Worm (Caenorhabditis elegans) whole organism, L2 larva: ENCODE data around the gene csa-1.

Source experiments
- C34F6.9 ChIP-seq: fragments of 150-350 bp; optimal IDR thresholded peaks from 2 replicates; lab custom pipeline; 2014; ENCODE audit warnings: missing biosample characterization, missing genetic modification characterization
- ZK546.5 ChIP-seq: sonication (generic microtip); optimal IDR thresholded peaks from 2 replicates; lab custom pipeline; 2017; ENCODE audit warnings: missing biosample characterization, missing genetic modification characterization
- alr-1 ChIP-seq: fragments of 150-350 bp; optimal IDR thresholded peaks from 2 replicates; lab custom pipeline; 2014; ENCODE audit warnings: missing biosample characterization, missing genetic modification characterization
- aly-2 ChIP-seq: fragments of 150-350 bp; optimal IDR thresholded peaks from 2 replicates; lab custom pipeline; 2014; ENCODE audit warnings: missing biosample characterization, missing genetic modification characterization
- blmp-1 ChIP-seq: sonication (generic microtip); optimal IDR thresholded peaks from 2 replicates; lab custom pipeline; 2017; ENCODE audit warnings: missing genetic modification characterization, mild to moderate bottlenecking, missing compliant biosample characterization, antibody characterized with exemption, moderate library complexity; ENCODE audit not compliant: insufficient read depth
- crh-2 ChIP-seq: sonication (generic microtip); optimal IDR thresholded peaks from 2 replicates; lab custom pipeline; 2017; ENCODE audit warnings: missing biosample characterization, missing genetic modification characterization
- dmd-4 ChIP-seq: sonication (generic microtip); optimal IDR thresholded peaks from 2 replicates; lab custom pipeline; 2017; ENCODE audit warnings: missing biosample characterization, missing genetic modification characterization
- elt-1 ChIP-seq: fragments of 150-350 bp; optimal IDR thresholded peaks from 2 replicates; lab custom pipeline; 2014; ENCODE audit warnings: missing biosample characterization, missing genetic modification characterization
- fos-1 ChIP-seq: fragments of 150-350 bp; optimal IDR thresholded peaks from 2 replicates; lab custom pipeline; 2014; ENCODE audit warnings: missing biosample characterization, missing genetic modification characterization
- gmeb-1 ChIP-seq: fragments of 150-350 bp; optimal IDR thresholded peaks from 2 replicates; lab custom pipeline; 2014; ENCODE audit warnings: missing biosample characterization, missing genetic modification characterization
- lin-13 ChIP-seq: fragments of 150-350 bp; optimal IDR thresholded peaks from 2 replicates; lab custom pipeline; 2014; ENCODE audit warnings: missing biosample characterization, missing genetic modification reagents, missing genetic modification characterization
- lin-39 ChIP-seq: fragments of 150-350 bp; optimal IDR thresholded peaks from 2 replicates; lab custom pipeline; 2014; ENCODE audit warnings: missing biosample characterization, missing genetic modification reagents, missing genetic modification characterization
- lsy-2 ChIP-seq, 2 experiments: fragments of 150-350 bp in 1 of 2; sonication (generic microtip) in 1 of 2; optimal IDR thresholded peaks; 2 replicates each; lab custom pipeline; 2014 to 2017; ENCODE audit warnings: missing biosample characterization in 2 of 2, missing genetic modification characterization in 2 of 2
- nhr-11 ChIP-seq: fragments of 150-350 bp; optimal IDR thresholded peaks from 2 replicates; lab custom pipeline; 2014; ENCODE audit warnings: missing biosample characterization, missing genetic modification characterization
- nhr-12 ChIP-seq: fragments of 150-350 bp; optimal IDR thresholded peaks from 2 replicates; lab custom pipeline; 2014; ENCODE audit warnings: missing biosample characterization, missing genetic modification characterization
- nhr-129 ChIP-seq: fragments of 150-350 bp; optimal IDR thresholded peaks from 2 replicates; lab custom pipeline; 2014; ENCODE audit warnings: missing biosample characterization, missing genetic modification characterization
- nhr-237 ChIP-seq: fragments of 150-350 bp; optimal IDR thresholded peaks from 2 replicates; lab custom pipeline; 2014; ENCODE audit warnings: missing biosample characterization, missing genetic modification characterization
- nhr-77 ChIP-seq: fragments of 150-350 bp; optimal IDR thresholded peaks from 2 replicates; lab custom pipeline; 2014; ENCODE audit warnings: missing biosample characterization, missing genetic modification characterization
- peb-1 ChIP-seq: fragments of 150-350 bp; optimal IDR thresholded peaks from 2 replicates; lab custom pipeline; 2014; ENCODE audit warnings: missing biosample characterization, missing genetic modification characterization
- unc-55 ChIP-seq: fragments of 150-350 bp; sonication (generic microtip); optimal IDR thresholded peaks from 3 replicates; lab custom pipeline; 2014; ENCODE audit warnings: missing biosample characterization, missing genetic modification reagents, missing genetic modification characterization
- zag-1 ChIP-seq: fragments of 150-350 bp; optimal IDR thresholded peaks from 2 replicates; lab custom pipeline; 2014; ENCODE audit warnings: missing biosample characterization, missing genetic modification characterization
- ztf-1 ChIP-seq: fragments of 200-800 bp; sonication (Bioruptor generic); conservative IDR thresholded peaks from 2 replicates; pipeline ENCODE4 v1.3.6; 2022; ENCODE audit warnings: missing genetic modification characterization, missing compliant biosample characterization
- ztf-11 ChIP-seq: sonication (generic microtip); optimal IDR thresholded peaks from 2 replicates; lab custom pipeline; 2017; ENCODE audit warnings: missing biosample characterization, missing genetic modification characterization
- ztf-4 ChIP-seq: fragments of 150-350 bp; optimal IDR thresholded peaks from 2 replicates; lab custom pipeline; 2014; ENCODE audit warnings: missing biosample characterization, missing genetic modification characterization

Gene csa-1

DNA sequence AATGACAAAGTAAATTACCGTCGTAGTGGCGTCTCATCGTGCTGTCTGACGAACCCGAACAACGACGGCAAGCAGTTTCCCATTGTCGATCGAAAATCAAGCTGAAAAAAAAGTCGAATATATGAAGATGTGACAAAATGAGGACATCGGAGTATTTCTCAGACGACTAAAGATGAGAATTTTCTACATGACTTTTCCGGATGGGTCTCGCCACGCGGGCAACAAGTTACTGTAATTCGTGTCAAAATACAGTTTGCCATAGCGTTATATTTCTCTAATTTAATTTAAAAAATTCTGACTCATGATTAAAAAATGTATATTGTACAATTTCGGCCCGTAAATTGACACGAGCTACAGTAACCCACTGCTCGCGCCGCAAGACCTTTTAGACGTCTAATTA is 46.6 kb downstream of the csa-1 start, which contains the start of gene C01G6.4:
TSS of gene C01G6.4 (minus strand) at position 101 of the 400 bp plus-strand sequence.
- TF ChIP-seq ztf-4 (tag; lab: Kevin White, UChicago) (no peak), C34F6.9 (tag; lab: Kevin White, UChicago) (no peak), lsy-2 (tag; optimal IDR thresholded peaks at IDR 0.05; lab: Kevin White, UChicago) (no peak), nhr-11 (no peak), gmeb-1 (tag; lab: Kevin White, UChicago) (no peak), nhr-237 (tag; lab: Kevin White, UChicago) (no peak), ZK546.5 (no peak), fos-1 (tag; lab: Kevin White, UChicago) (no peak), dmd-4 (no peak), elt-1 (tag; lab: Kevin White, UChicago) (no peak), ztf-11 (no peak)

DNA sequence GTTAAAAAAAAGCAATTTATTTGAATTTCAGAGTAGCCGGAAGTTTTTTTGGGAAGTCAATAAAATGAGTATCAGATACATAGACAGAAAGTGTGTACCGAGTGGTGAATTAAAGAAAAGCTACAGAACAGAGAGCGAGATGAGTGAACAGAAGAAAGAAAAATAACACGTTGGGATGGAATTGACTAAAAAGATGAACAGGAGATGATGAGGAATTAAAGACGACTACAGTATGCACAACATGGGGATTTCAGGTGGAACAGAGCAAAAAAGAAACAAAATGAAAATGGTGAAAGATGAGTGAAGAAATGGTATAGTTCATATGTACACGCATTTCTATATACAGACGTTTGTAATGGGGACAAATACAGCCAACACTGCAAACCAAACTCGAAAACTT is 48.2 kb downstream of the csa-1 start:
- TF ChIP-seq alr-1 (no peak), lin-39 (no peak), peb-1 (tag; lab: Kevin White, UChicago) (no peak), crh-2 (tag; lab: Kevin White, UChicago) (no peak), gmeb-1 (tag; lab: Kevin White, UChicago) (no peak), nhr-12 (tag; lab: Kevin White, UChicago) (no peak), unc-55 (GFP tag; lab: Kevin White, UChicago) (no peak), fos-1 (tag; lab: Kevin White, UChicago) (no peak), aly-2 (tag; lab: Kevin White, UChicago) (no peak), nhr-77 (tag; lab: Kevin White, UChicago) (no peak)

DNA sequence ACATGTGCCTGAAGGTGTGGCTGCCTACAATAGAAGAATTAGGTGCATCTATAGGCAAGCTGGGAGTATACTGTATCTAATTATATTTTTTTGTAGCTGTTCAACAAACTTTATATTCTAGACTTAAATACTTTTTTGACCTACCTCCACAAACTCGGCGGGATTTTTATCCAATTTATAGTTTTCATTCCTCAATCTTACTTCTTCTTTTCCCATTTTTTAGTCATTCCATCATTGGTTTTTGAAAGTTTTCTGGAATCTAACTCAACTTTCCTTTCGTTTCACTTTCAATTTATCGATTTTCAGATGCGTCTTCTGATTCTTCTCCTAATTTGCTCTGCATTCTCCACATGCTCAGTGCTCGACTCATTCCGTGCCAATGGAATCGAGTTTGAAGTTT is 49.9 kb downstream of the csa-1 start, which contains the start of gene C01G6.3:
TSS of gene C01G6.3 (plus strand) at position 301 of the 400 bp plus-strand sequence.
- no peak for TF ChIP-seq ztf-1
- no peak for TF ChIP-seq lin-13 (GFP tag; lab: Kevin White, UChicago)
- no peak for TF ChIP-seq zag-1
- no peak for TF ChIP-seq peb-1 (tag; lab: Kevin White, UChicago)
- TF ChIP-seq, all 48 proteins: peak for 0

DNA sequence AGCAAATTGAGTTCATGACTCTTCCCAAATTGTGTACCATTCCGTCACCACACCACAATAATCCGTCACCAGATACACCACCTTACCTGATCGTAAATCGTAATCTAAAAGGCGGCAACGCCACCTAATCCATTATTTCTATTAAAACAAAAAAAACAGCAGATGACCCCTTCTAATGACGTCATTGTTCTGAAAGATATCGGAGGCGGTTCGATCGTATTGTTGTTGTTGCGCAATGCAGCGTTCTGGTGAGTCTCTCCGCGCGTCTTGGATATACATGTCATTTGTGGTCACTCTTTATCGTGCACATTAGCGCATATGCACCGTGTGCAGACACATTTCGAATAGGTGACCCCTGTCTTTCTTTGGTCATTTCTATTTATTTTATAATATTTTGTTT is 50.5 kb downstream of the csa-1 start:
- TF ChIP-seq blmp-1 (tag; lab: Kevin White, UChicago) (no peak), alr-1 (no peak), nhr-129 (tag; lab: Kevin White, UChicago) (no peak), nhr-11 (no peak), elt-1 (tag; lab: Kevin White, UChicago) (no peak), gmeb-1 (tag; lab: Kevin White, UChicago) (no peak)
